Worm (Caenorhabditis elegans): ENCODE data around the gene hyl-1.
A peak's percentile ranks its signal among the peaks of the same experiment; 100 is the strongest.

The hyl-1 gene

ce11 chrIV:8532024-8532423, 6.9 kb upstream of the hyl-1 start:
- TF ChIP-seq blmp-1 (tag; optimal IDR thresholded peaks at IDR 0.05; ENCODE audit: insufficient read depth), result peak; percentile 67
- TF ChIP-seq crh-2 (tag; optimal IDR thresholded peaks at IDR 0.05), result peak; percentile 11
- TF ChIP-seq sma-9 (GFP tag; optimal IDR thresholded peaks at IDR 0.05), result peak; percentile 85
- no peak for TF ChIP-seq sma-9 (tag; optimal IDR thresholded peaks at IDR 0.05)
- peak; percentile 75 for TF ChIP-seq fos-1 (tag; optimal IDR thresholded peaks at IDR 0.05)
- peak; percentile 22 for TF ChIP-seq sma-3 (GFP tag; optimal IDR thresholded peaks at IDR 0.05)
- TF ChIP-seq gmeb-1 (tag; optimal IDR thresholded peaks at IDR 0.05), result no peak
- no peak for TF ChIP-seq ztf-1 (GFP tag; conservative IDR thresholded peaks at IDR 0.05)

ce11 chrIV:8532796-8533195, 6.1 kb upstream of the hyl-1 start:
- TF ChIP-seq mdl-1 (tag; optimal IDR thresholded peaks at IDR 0.05) (peak in 1 of 2 experiments; percentile 19), fos-1 (tag; optimal IDR thresholded peaks at IDR 0.05) (peak; percentile 31), sma-9 (GFP tag; optimal IDR thresholded peaks at IDR 0.05) (peak; percentile 73), sma-9 (tag; optimal IDR thresholded peaks at IDR 0.05) (no peak), nhr-25 (tag; optimal IDR thresholded peaks at IDR 0.05) (no peak), sma-3 (GFP tag; optimal IDR thresholded peaks at IDR 0.05) (peak; percentile 9), blmp-1 (tag; optimal IDR thresholded peaks at IDR 0.05; ENCODE audit: insufficient read depth) (peak; percentile 57), F13H6.1 (tag; optimal IDR thresholded peaks at IDR 0.05) (no peak)

DNA sequence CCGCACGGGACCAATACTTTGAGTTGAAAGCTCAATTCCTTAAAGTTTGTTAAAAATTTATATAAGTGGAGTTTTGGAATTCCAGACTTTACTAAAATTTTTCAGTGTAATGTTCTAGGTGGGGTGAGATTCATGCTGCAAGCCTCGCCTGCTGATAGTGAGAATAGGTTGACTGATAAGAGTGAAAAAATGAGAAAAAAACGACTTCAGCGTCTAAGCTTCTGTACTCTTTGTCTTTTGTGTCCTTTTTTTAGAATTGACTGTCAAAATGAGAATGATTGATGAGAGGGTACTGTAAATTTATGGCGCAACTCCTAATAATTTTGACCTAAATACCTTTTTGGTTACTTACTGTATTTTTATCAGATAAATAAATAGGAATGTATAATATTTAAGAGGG, 4.7 kb upstream of the hyl-1 start:
- TF ChIP-seq C34F6.9 (tag; optimal IDR thresholded peaks at IDR 0.05), result no peak
- TF ChIP-seq fos-1 (tag; optimal IDR thresholded peaks at IDR 0.05), result peak; percentile 25

- TF ChIP-seq skn-1 (tag; optimal IDR thresholded peaks at IDR 0.05) (no peak), lsy-2 (tag; optimal IDR thresholded peaks at IDR 0.05) (peak in 1 of 2 experiments; percentile 75), zag-1 (tag; optimal IDR thresholded peaks at IDR 0.05) (no peak), Y55F3AM.14 (GFP tag; optimal IDR thresholded peaks at IDR 0.05) (peak; percentile 43), lin-13 (GFP tag; optimal IDR thresholded peaks at IDR 0.05) (peak; percentile 40), blmp-1 (tag; optimal IDR thresholded peaks at IDR 0.05; ENCODE audit: insufficient read depth) (peak; percentile 76), ceh-82 (tag; optimal IDR thresholded peaks at IDR 0.05) (no peak), fos-1 (tag; optimal IDR thresholded peaks at IDR 0.05) (peak; percentile 75), nhr-6 (tag; optimal IDR thresholded peaks at IDR 0.05) (peak; percentile 34), lin-11 (tag; optimal IDR thresholded peaks at IDR 0.05) (no peak), snpc-4 (tag; optimal IDR thresholded peaks at IDR 0.05) (peak; percentile 21), mab-5 (tag; optimal IDR thresholded peaks at IDR 0.05) (no peak), elt-3 (tag; optimal IDR thresholded peaks at IDR 0.05) (no peak), nhr-12 (tag; optimal IDR thresholded peaks at IDR 0.05) (no peak), F13H6.1 (tag; optimal IDR thresholded peaks at IDR 0.05) (peak; percentile 68), nhr-129 (tag; optimal IDR thresholded peaks at IDR 0.05) (peak; percentile 80), nhr-21 (tag; optimal IDR thresholded peaks at IDR 0.05) (peak; percentile 62), sma-3 (GFP tag; optimal IDR thresholded peaks at IDR 0.05) (peak; percentile 76), nhr-25 (tag; optimal IDR thresholded peaks at IDR 0.05) (peak; percentile 67), mdl-1 (tag; optimal IDR thresholded peaks at IDR 0.05) (peak; percentile 36 to 69), lin-39 (tag; optimal IDR thresholded peaks at IDR 0.05) (no peak), crh-2 (tag; optimal IDR thresholded peaks at IDR 0.05) (peak; percentile 72), sma-9 (GFP tag; optimal IDR thresholded peaks at IDR 0.05) (peak; percentile 86), sma-9 (tag; optimal IDR thresholded peaks at IDR 0.05) (no peak), nhr-23 (tag; optimal IDR thresholded peaks at IDR 0.05) (no peak), ama-1 (optimal IDR thresholded peaks at IDR 0.05) (peak; percentile 80), C34F6.9 (tag; optimal IDR thresholded peaks at IDR 0.05) (peak; percentile 0), nhr-77 (tag; optimal IDR thresholded peaks at IDR 0.05) (no peak)
Observed at ce11 chrIV:8534997-8535414, 3.9 kb upstream of the hyl-1 start.

- TF ChIP-seq ama-1 (optimal IDR thresholded peaks at IDR 0.05) (peak; percentile 45), ceh-16 (tag; optimal IDR thresholded peaks at IDR 0.05) (no peak), blmp-1 (tag; optimal IDR thresholded peaks at IDR 0.05; ENCODE audit: insufficient read depth) (no peak), mbf-1 (tag; optimal IDR thresholded peaks at IDR 0.05) (no peak), crh-2 (tag; optimal IDR thresholded peaks at IDR 0.05) (no peak), C34F6.9 (tag; optimal IDR thresholded peaks at IDR 0.05) (no peak), peb-1 (tag; optimal IDR thresholded peaks at IDR 0.05) (no peak), nhr-129 (tag; optimal IDR thresholded peaks at IDR 0.05) (peak; percentile 5), lin-13 (GFP tag; optimal IDR thresholded peaks at IDR 0.05) (no peak), mdl-1 (tag; optimal IDR thresholded peaks at IDR 0.05) (no peak), zag-1 (tag; optimal IDR thresholded peaks at IDR 0.05) (no peak), F13H6.1 (tag; optimal IDR thresholded peaks at IDR 0.05) (no peak), sma-9 (GFP tag; optimal IDR thresholded peaks at IDR 0.05) (peak; percentile 30), sma-9 (tag; optimal IDR thresholded peaks at IDR 0.05) (no peak), sem-4 (tag; optimal IDR thresholded peaks at IDR 0.05) (no peak), mab-5 (tag; optimal IDR thresholded peaks at IDR 0.05) (no peak), ztf-11 (tag; optimal IDR thresholded peaks at IDR 0.05) (no peak), elt-1 (tag; optimal IDR thresholded peaks at IDR 0.05) (no peak), nhr-10 (tag; optimal IDR thresholded peaks at IDR 0.05) (no peak)
Observed at ce11 chrIV:8535946-8536345, 3.0 kb upstream of the hyl-1 start.
